Fruit fly (Drosophila melanogaster) whole organism, prepupa: ENCODE data around the gene CG33795.

Experiments used
- Blimp-1 ChIP-seq: fragments of 200-800 bp; sonication (Bioruptor generic); optimal IDR thresholded peaks from 3 replicates; lab custom pipeline; 2017; ENCODE audit warnings: missing biosample characterization, missing genetic modification characterization, mild to moderate bottlenecking, moderate library complexity, missing genetic modification reagents
- CG10669 ChIP-seq: fragments of 200-800 bp; sonication (Bioruptor generic); optimal IDR thresholded peaks from 3 replicates; lab custom pipeline; 2018; ENCODE audit warnings: missing biosample characterization, mild to moderate bottlenecking, missing genetic modification characterization, moderate library complexity
- CG11762 ChIP-seq: fragments of 200-800 bp; sonication (Bioruptor generic); optimal IDR thresholded peaks from 3 replicates; lab custom pipeline; 2016; ENCODE audit warnings: missing biosample characterization, missing genetic modification characterization; ENCODE audit not compliant: insufficient read depth
- CG11902 ChIP-seq: fragments of 200-800 bp; sonication (Bioruptor generic); optimal IDR thresholded peaks from 3 replicates; lab custom pipeline; 2016; ENCODE audit warnings: missing biosample characterization, missing genetic modification characterization
- CG1621 ChIP-seq: fragments of 200-800 bp; sonication (Bioruptor generic); optimal IDR thresholded peaks from 3 replicates; lab custom pipeline; 2018; ENCODE audit warnings: missing biosample characterization, mild to moderate bottlenecking, missing genetic modification characterization
- CG16779 ChIP-seq: fragments of 200-800 bp; sonication (Bioruptor generic); optimal IDR thresholded peaks from 3 replicates; lab custom pipeline; 2017; ENCODE audit warnings: missing biosample characterization, mild to moderate bottlenecking, missing genetic modification characterization
- CG3032 ChIP-seq: fragments of 200-800 bp; optimal IDR thresholded peaks from 2 replicates; lab custom pipeline; 2019; ENCODE audit warnings: missing biosample characterization, mild to moderate bottlenecking, missing genetic modification characterization, moderate library complexity
- CG31627 ChIP-seq: fragments of 200-800 bp; sonication (Bioruptor generic); optimal IDR thresholded peaks from 3 replicates; lab custom pipeline; 2016; ENCODE audit warnings: missing biosample characterization, missing genetic modification characterization
- CG32006 ChIP-seq: fragments of 200-800 bp; sonication (Bioruptor generic); optimal IDR thresholded peaks from 3 replicates; lab custom pipeline; 2017; ENCODE audit warnings: missing biosample characterization, mild to moderate bottlenecking, missing genetic modification characterization
- CG34406 ChIP-seq: fragments of 200-800 bp; sonication (Bioruptor generic); optimal IDR thresholded peaks from 3 replicates; lab custom pipeline; 2016; ENCODE audit warnings: missing biosample characterization, missing genetic modification characterization
- CG3919 ChIP-seq: fragments of 200-800 bp; sonication (Bioruptor generic); optimal IDR thresholded peaks from 3 replicates; lab custom pipeline; 2016; ENCODE audit warnings: missing biosample characterization, missing genetic modification characterization
- CG4318 ChIP-seq: fragments of 200-800 bp; sonication (Bioruptor generic); optimal IDR thresholded peaks from 3 replicates; lab custom pipeline; 2017; ENCODE audit warnings: missing biosample characterization, mild to moderate bottlenecking, missing genetic modification characterization
- CG6792 ChIP-seq: fragments of 200-800 bp; sonication (Bioruptor generic); optimal IDR thresholded peaks from 3 replicates; lab custom pipeline; 2016; ENCODE audit warnings: missing biosample characterization, missing genetic modification characterization
- CG6808 ChIP-seq: fragments of 200-800 bp; sonication (Bioruptor generic); optimal IDR thresholded peaks from 3 replicates; lab custom pipeline; 2017; ENCODE audit warnings: missing biosample characterization, missing genetic modification characterization, mild to moderate bottlenecking, moderate library complexity, missing genetic modification reagents
- CG6854 ChIP-seq: fragments of 200-800 bp; sonication (Bioruptor generic); optimal IDR thresholded peaks from 2 replicates; lab custom pipeline; 2017; ENCODE audit warnings: missing biosample characterization, mild to moderate bottlenecking, missing genetic modification characterization
- CG8119 ChIP-seq: fragments of 200-800 bp; sonication (Bioruptor generic); IDR thresholded peaks from 3 replicates; pipeline ENCODE4 v1.3.6; 2022; ENCODE audit warnings: missing biosample characterization, missing genetic modification characterization
- CG8632 ChIP-seq: fragments of 200-800 bp; sonication (Bioruptor generic); optimal IDR thresholded peaks from 3 replicates; lab custom pipeline; 2016; ENCODE audit warnings: missing biosample characterization, missing genetic modification characterization
- CG9139 ChIP-seq: fragments of 200-800 bp; sonication (Bioruptor generic); optimal IDR thresholded peaks from 3 replicates; lab custom pipeline; 2017; ENCODE audit warnings: missing biosample characterization, mild to moderate bottlenecking, missing genetic modification characterization
- Eip78C ChIP-seq: fragments of 200-800 bp; sonication (Bioruptor generic); peaks from one replicate; lab custom pipeline; 2016; ENCODE audit warnings: missing biosample characterization, missing genetic modification characterization
- Ets96B ChIP-seq: fragments of 200-800 bp; optimal IDR thresholded peaks from 2 replicates; lab custom pipeline; 2019; ENCODE audit warnings: missing biosample characterization, mild to moderate bottlenecking, missing genetic modification characterization, moderate library complexity
- Gug ChIP-seq: fragments of 200-800 bp; sonication (Bioruptor generic); IDR thresholded peaks from 2 replicates; pipeline ENCODE4 v1.3.6; 2022; ENCODE audit warnings: missing biosample characterization, missing genetic modification characterization
- Hr38 ChIP-seq: sonication (Bioruptor generic); optimal IDR thresholded peaks from 2 replicates; lab custom pipeline; 2016; ENCODE audit warnings: missing biosample characterization, missing genetic modification characterization
- Hr39 ChIP-seq: fragments of 200-800 bp; sonication (Bioruptor generic); optimal IDR thresholded peaks from 2 replicates; lab custom pipeline; 2016; ENCODE audit warnings: missing biosample characterization, missing genetic modification characterization
- Hr4 ChIP-seq: fragments of 200-800 bp; sonication (Bioruptor generic); optimal IDR thresholded peaks from 3 replicates; lab custom pipeline; 2016; ENCODE audit warnings: missing biosample characterization, missing genetic modification characterization
- Lpt ChIP-seq: fragments of 200-800 bp; sonication (Bioruptor generic); optimal IDR thresholded peaks from 3 replicates; lab custom pipeline; 2016; ENCODE audit warnings: missing biosample characterization, missing genetic modification characterization
- Met ChIP-seq: fragments of 200-800 bp; sonication (Bioruptor generic); optimal IDR thresholded peaks from 3 replicates; lab custom pipeline; 2016; ENCODE audit warnings: missing biosample characterization, missing genetic modification characterization
- OdsH ChIP-seq: fragments of 200-800 bp; sonication (Bioruptor generic); optimal IDR thresholded peaks from 3 replicates; lab custom pipeline; 2016; ENCODE audit warnings: missing biosample characterization, missing genetic modification characterization
- Smox ChIP-seq: fragments of 200-800 bp; sonication (Bioruptor generic); optimal IDR thresholded peaks from 3 replicates; lab custom pipeline; 2016; ENCODE audit warnings: missing biosample characterization, missing genetic modification characterization
- Sox102F ChIP-seq: fragments of 200-800 bp; sonication (Bioruptor generic); optimal IDR thresholded peaks from 2 replicates; lab custom pipeline; 2016; ENCODE audit warnings: missing biosample characterization, mild to moderate bottlenecking, missing genetic modification characterization
- Sox14 ChIP-seq: fragments of 200-800 bp; sonication (Bioruptor generic); optimal IDR thresholded peaks from 3 replicates; lab custom pipeline; 2016; ENCODE audit warnings: missing biosample characterization, missing genetic modification characterization
- Sox15 ChIP-seq: fragments of 200-800 bp; sonication (Bioruptor generic); optimal IDR thresholded peaks from 3 replicates; lab custom pipeline; 2016; ENCODE audit warnings: missing biosample characterization, missing genetic modification characterization
- achi ChIP-seq: fragments of 200-800 bp; sonication (Bioruptor generic); optimal IDR thresholded peaks from 3 replicates; lab custom pipeline; 2016; ENCODE audit warnings: missing biosample characterization, missing genetic modification characterization
- dac ChIP-seq: fragments of 200-800 bp; sonication (Bioruptor generic); optimal IDR thresholded peaks from 2 replicates; lab custom pipeline; 2017; ENCODE audit warnings: missing biosample characterization, mild to moderate bottlenecking, missing genetic modification characterization
- dsx ChIP-seq: fragments of 200-800 bp; optimal IDR thresholded peaks from 3 replicates; lab custom pipeline; 2019; ENCODE audit warnings: missing biosample characterization, mild to moderate bottlenecking, missing genetic modification characterization, moderate library complexity; ENCODE audit not compliant: poor library complexity, severe bottlenecking
- eg ChIP-seq: fragments of 200-800 bp; sonication (Bioruptor generic); IDR thresholded peaks from 3 replicates; pipeline ENCODE4 v1.3.6; 2022; ENCODE audit warnings: missing biosample characterization, missing genetic modification characterization
- esn ChIP-seq: fragments of 200-800 bp; sonication (Bioruptor generic); optimal IDR thresholded peaks from 2 replicates; lab custom pipeline; 2016; ENCODE audit warnings: missing biosample characterization, mild to moderate bottlenecking, missing genetic modification characterization, moderate library complexity
- fd59A ChIP-seq: fragments of 200-800 bp; sonication (Bioruptor generic); optimal IDR thresholded peaks from 2 replicates; lab custom pipeline; 2017; ENCODE audit warnings: missing biosample characterization, mild to moderate bottlenecking, missing genetic modification characterization, missing genetic modification reagents
- fd85E ChIP-seq: fragments of 200-800 bp; sonication (Bioruptor generic); optimal IDR thresholded peaks from 3 replicates; lab custom pipeline; 2016; ENCODE audit warnings: missing biosample characterization, missing genetic modification characterization
- fkh ChIP-seq: fragments of 200-800 bp; sonication (Bioruptor generic); optimal IDR thresholded peaks from 3 replicates; lab custom pipeline; 2017; ENCODE audit warnings: missing biosample characterization, mild to moderate bottlenecking, missing genetic modification characterization, moderate library complexity
- lz ChIP-seq: fragments of 200-800 bp; sonication (Bioruptor generic); optimal IDR thresholded peaks from 3 replicates; lab custom pipeline; 2016; ENCODE audit warnings: missing biosample characterization, missing genetic modification characterization
- pdm3 ChIP-seq: fragments of 200-800 bp; sonication (Bioruptor generic); optimal IDR thresholded peaks from 3 replicates; lab custom pipeline; 2016; ENCODE audit warnings: missing biosample characterization, missing genetic modification characterization
- salr ChIP-seq, 2 experiments: fragments of 200-800 bp; sonication (Bioruptor generic); optimal IDR thresholded peaks; 3 replicates each; lab custom pipeline; 2016 to 2018; ENCODE audit warnings: missing biosample characterization in 2 of 2, missing genetic modification characterization in 2 of 2, mild to moderate bottlenecking in 1 of 2
- ss ChIP-seq, 2 experiments: fragments of 200-800 bp; sonication (Bioruptor generic); optimal IDR thresholded peaks; 2 replicates in 1 of 2; 3 replicates in 1 of 2; lab custom pipeline; 2017 to 2018; ENCODE audit warnings: mild to moderate bottlenecking in 2 of 2, missing biosample characterization in 2 of 2, missing genetic modification characterization in 2 of 2, moderate library complexity in 1 of 2
- svp ChIP-seq: fragments of 200-800 bp; sonication (Bioruptor generic); peaks from one replicate; lab custom pipeline; 2016; ENCODE audit warnings: missing biosample characterization, missing genetic modification characterization
- topi ChIP-seq: fragments of 200-800 bp; sonication (Bioruptor generic); optimal IDR thresholded peaks from 3 replicates; lab custom pipeline; 2016; ENCODE audit warnings: missing biosample characterization, missing genetic modification characterization
- vri ChIP-seq: fragments of 200-800 bp; sonication (Bioruptor generic); optimal IDR thresholded peaks from 3 replicates; lab custom pipeline; 2016; ENCODE audit warnings: missing biosample characterization, mild to moderate bottlenecking, missing genetic modification characterization

CG33795 gene

DNA sequence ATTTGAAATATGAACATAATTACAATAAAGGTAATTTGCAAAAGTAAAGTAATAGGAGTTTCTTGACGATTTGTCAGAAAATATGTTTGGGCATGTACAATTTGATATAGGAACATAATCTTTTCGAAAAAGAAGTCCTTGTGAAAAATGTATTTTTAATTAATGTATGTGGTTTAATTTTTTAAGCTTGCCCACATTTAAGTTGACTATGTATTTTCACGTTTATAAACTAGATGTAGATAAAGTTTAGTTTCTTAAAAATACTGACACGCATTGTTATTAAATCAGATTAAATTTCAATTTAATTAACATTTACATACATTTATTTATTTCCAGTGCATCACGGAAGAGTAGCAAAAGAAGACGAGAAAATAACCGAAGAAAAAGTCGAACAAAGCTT, 5.3 kb upstream of the CG33795 start (continued):
- TF ChIP-seq Met (GFP tag; lab: Kevin White, UChicago) = peak; percentile 78
- no peak for TF ChIP-seq fkh (GFP tag; lab: Kevin White, UChicago)
- peak; percentile 71 for TF ChIP-seq CG10669 (GFP tag; lab: Kevin White, UChicago)
- TF ChIP-seq Blimp-1 (GFP tag; lab: Kevin White, UChicago) = no peak
- peak; percentile 49 for TF ChIP-seq achi (GFP tag; lab: Kevin White, UChicago)
- peak; percentile 86 for TF ChIP-seq svp (GFP tag; lab: Kevin White, UChicago)
- peak; percentile 28 for TF ChIP-seq Hr4 (GFP tag; lab: Kevin White, UChicago)
- TF ChIP-seq CG8119 (GFP tag; lab: Robert Waterston, UW) = no peak
- peak; percentile 33 to 58 for TF ChIP-seq salr (GFP tag; optimal IDR thresholded peaks at IDR 0.05; lab: Kevin White, UChicago)
- TF ChIP-seq OdsH = peak; percentile 67
- TF ChIP-seq CG6854 (GFP tag; lab: Kevin White, UChicago) = no peak
- peak in 1 of 2 experiments; percentile 68 for TF ChIP-seq ss (GFP tag; optimal IDR thresholded peaks at IDR 0.05; lab: Kevin White, UChicago)
- peak; percentile 29 for TF ChIP-seq CG11902 (GFP tag; lab: Kevin White, UChicago)
- no peak for TF ChIP-seq fd85E (GFP tag; lab: Kevin White, UChicago)
- peak; percentile 69 for TF ChIP-seq fd59A (GFP tag; lab: Kevin White, UChicago)
- peak; percentile 79 for TF ChIP-seq CG3032
- TF ChIP-seq CG6808 = peak; percentile 66
- peak; percentile 64 for TF ChIP-seq CG31627 (GFP tag; lab: Kevin White, UChicago)
- TF ChIP-seq CG9139 (GFP tag; lab: Kevin White, UChicago) = peak; percentile 46
- TF ChIP-seq pdm3 (GFP tag; lab: Kevin White, UChicago) = peak; percentile 66
- peak; percentile 50 for TF ChIP-seq Hr39 (GFP tag; lab: Kevin White, UChicago)
- TF ChIP-seq dac (GFP tag; lab: Kevin White, UChicago) = no peak
- TF ChIP-seq CG1621 (tag; lab: Kevin White, UChicago) = peak; percentile 26
- peak; percentile 60 for TF ChIP-seq Sox102F (GFP tag; lab: Kevin White, UChicago)
- TF ChIP-seq dsx (GFP tag; lab: Kevin White, UChicago) = peak; percentile 79
- TF ChIP-seq Ets96B (tag; lab: Kevin White, UChicago) = peak; percentile 82
- TF ChIP-seq esn = peak; percentile 81
- peak; percentile 96 for TF ChIP-seq Eip78C (GFP tag; lab: Kevin White, UChicago)

DNA sequence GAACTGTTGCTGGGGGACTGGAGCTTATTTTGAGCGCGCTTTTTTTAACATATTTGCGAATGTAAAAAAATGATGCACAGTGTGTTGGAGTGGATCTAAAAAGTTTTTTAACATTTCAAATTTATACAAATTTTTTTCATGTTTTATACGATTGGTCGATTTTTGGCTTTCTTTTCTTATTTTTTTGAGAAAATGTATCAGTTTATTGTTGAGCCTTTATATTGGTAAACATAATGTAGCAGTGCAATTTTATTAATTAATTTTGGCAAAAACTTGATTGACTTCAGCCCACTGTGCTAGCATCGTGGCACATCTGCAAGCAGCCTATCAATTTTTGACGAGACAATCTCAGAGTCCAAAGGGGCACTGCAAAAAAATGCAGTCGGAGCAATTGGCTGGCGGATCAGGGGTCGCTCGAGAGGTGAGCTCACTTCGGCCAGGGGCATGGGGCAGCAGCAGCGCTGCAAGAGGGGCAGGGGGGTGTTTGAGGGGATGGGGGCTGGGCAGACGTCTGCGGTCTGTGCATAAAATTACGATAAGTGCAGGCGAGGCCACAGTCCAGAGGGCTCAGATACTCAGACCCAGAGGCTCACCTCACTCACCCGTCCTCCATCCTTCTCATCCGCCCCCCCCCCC, 4.6 kb upstream of the CG33795 start:
- 0 out of 3 replicates have a peak, but pooled peaks have one; percentile 17 for TF ChIP-seq eg (GFP tag; lab: Robert Waterston, UW)
- peak; percentile 89 for TF ChIP-seq Ets96B (tag; lab: Kevin White, UChicago)
- TF ChIP-seq fkh (GFP tag; lab: Kevin White, UChicago) = no peak
- TF ChIP-seq CG8632 (GFP tag; lab: Kevin White, UChicago) = peak; percentile 87
- peak; percentile 43 for TF ChIP-seq CG16779
- peak; percentile 86 for TF ChIP-seq CG6792 (GFP tag; lab: Kevin White, UChicago)
- TF ChIP-seq Lpt (GFP tag; lab: Kevin White, UChicago) = peak; percentile 57
- TF ChIP-seq achi (GFP tag; lab: Kevin White, UChicago) = peak; percentile 81
- peak; percentile 41 for TF ChIP-seq Gug (GFP tag; lab: Robert Waterston, UW)
- peak; percentile 84 for TF ChIP-seq CG3919 (GFP tag; lab: Kevin White, UChicago)
- peak; percentile 85 for TF ChIP-seq CG34406 (GFP tag; lab: Kevin White, UChicago)
- TF ChIP-seq lz = peak; percentile 76
- TF ChIP-seq CG11762 = peak; percentile 67
- TF ChIP-seq Smox (GFP tag; lab: Kevin White, UChicago) = peak; percentile 85
- TF ChIP-seq CG11902 (GFP tag; lab: Kevin White, UChicago) = peak; percentile 75
- peak; percentile 91 for TF ChIP-seq topi
- TF ChIP-seq Hr38 (GFP tag; lab: Kevin White, UChicago) = no peak
- peak; percentile 73 for TF ChIP-seq Hr39 (GFP tag; lab: Kevin White, UChicago)
- TF ChIP-seq fd85E (GFP tag; lab: Kevin White, UChicago) = peak; percentile 52
- TF ChIP-seq Sox14 (GFP tag; lab: Kevin White, UChicago) = peak; percentile 87
- TF ChIP-seq dsx (GFP tag; lab: Kevin White, UChicago) = peak; percentile 77
- peak; percentile 74 for TF ChIP-seq fd59A (GFP tag; lab: Kevin White, UChicago)
- TF ChIP-seq Hr4 (GFP tag; lab: Kevin White, UChicago) = peak; percentile 60
- TF ChIP-seq CG31627 (GFP tag; lab: Kevin White, UChicago) = peak; percentile 81
- TF ChIP-seq vri (GFP tag; lab: Kevin White, UChicago) = peak; percentile 68
- peak; percentile 65; the same call in 2 of the 3 replicates for TF ChIP-seq CG8119 (GFP tag; lab: Robert Waterston, UW)
- TF ChIP-seq CG10669 (GFP tag; lab: Kevin White, UChicago) = peak; percentile 84
- peak; percentile 86 for TF ChIP-seq CG3032
- peak; percentile 54 for TF ChIP-seq Blimp-1 (GFP tag; lab: Kevin White, UChicago)
- peak; percentile 12 for TF ChIP-seq CG4318
- TF ChIP-seq Sox15 (GFP tag; lab: Kevin White, UChicago) = peak; percentile 63
- TF ChIP-seq Eip78C (GFP tag; lab: Kevin White, UChicago) = peak; percentile 98
- TF ChIP-seq CG32006 (GFP tag; lab: Kevin White, UChicago) = peak; percentile 49
